Worm (Caenorhabditis elegans) whole organism, L4 larva: ENCODE data around the gene B0303.4.

Source experiments
- F10B5.3 ChIP-seq: sonication (generic microtip); optimal IDR thresholded peaks from 2 replicates; lab custom pipeline; 2016; ENCODE audit warnings: mild to moderate bottlenecking, missing genetic modification characterization, missing compliant biosample characterization
- F26F4.8 ChIP-seq: fragments of 200-800 bp; sonication (Bioruptor generic); conservative IDR thresholded peaks from 2 replicates; pipeline ENCODE4 v1.3.6; 2022; ENCODE audit warnings: missing genetic modification characterization, missing compliant biosample characterization
- F44E2.7 ChIP-seq: fragments of 200-800 bp; sonication (Bioruptor generic); IDR thresholded peaks from 2 replicates; pipeline ENCODE4 v2.1.2; 2022; ENCODE audit warnings: missing genetic modification characterization, missing compliant biosample characterization
- T20F7.1 ChIP-seq: fragments of 200-800 bp; sonication (Bioruptor generic); optimal IDR thresholded peaks from 2 replicates; lab custom pipeline; 2018; ENCODE audit warnings: mild to moderate bottlenecking, missing genetic modification characterization, missing compliant biosample characterization
- ZK337.2 ChIP-seq: fragments of 200-800 bp; sonication (Bioruptor generic); IDR thresholded peaks from 2 replicates; pipeline ENCODE4 v1.3.6; 2022; ENCODE audit warnings: missing genetic modification reagents, missing genetic modification characterization, missing compliant biosample characterization
- aha-1 ChIP-seq: fragments of 150-350 bp; peaks from one replicate; lab custom pipeline; 2014; ENCODE audit warnings: missing biosample characterization, missing genetic modification characterization
- aly-2 ChIP-seq: sonication (generic microtip); optimal IDR thresholded peaks from 2 replicates; lab custom pipeline; 2018; ENCODE audit warnings: missing biosample characterization, missing genetic modification characterization
- arid-1 ChIP-seq: fragments of 200-800 bp; sonication (Bioruptor generic); conservative IDR thresholded peaks from 2 replicates; pipeline ENCODE4 v1.3.6; 2022; ENCODE audit warnings: missing genetic modification reagents, missing genetic modification characterization, missing compliant biosample characterization
- attf-4 ChIP-seq: sonication (generic microtip); optimal IDR thresholded peaks from 3 replicates; lab custom pipeline; 2017; ENCODE audit warnings: missing biosample characterization, missing genetic modification characterization
- ceh-20 ChIP-seq: fragments of 200-800 bp; sonication (Bioruptor generic); IDR thresholded peaks from 2 replicates; pipeline ENCODE4 v1.3.6; 2022; ENCODE audit warnings: missing genetic modification reagents, missing genetic modification characterization, missing compliant biosample characterization
- ceh-62 ChIP-seq: sonication (generic microtip); optimal IDR thresholded peaks from 2 replicates; lab custom pipeline; 2017; ENCODE audit warnings: missing biosample characterization, missing genetic modification characterization
- ceh-82 ChIP-seq: sonication (generic microtip); optimal IDR thresholded peaks from 2 replicates; lab custom pipeline; 2017; ENCODE audit warnings: missing biosample characterization, missing genetic modification characterization
- ces-1 ChIP-seq: fragments of 150-350 bp; sonication (generic microtip); optimal IDR thresholded peaks from 4 replicates; lab custom pipeline; 2014; ENCODE audit warnings: missing biosample characterization, missing genetic modification reagents, missing genetic modification characterization
- cey-2 ChIP-seq: sonication (generic microtip); optimal IDR thresholded peaks from 3 replicates; lab custom pipeline; 2017; ENCODE audit warnings: missing genetic modification characterization, mild to moderate bottlenecking, missing compliant biosample characterization, antibody characterized with exemption, borderline replicate concordance; ENCODE audit not compliant: insufficient read depth
- daf-16 ChIP-seq, 3 experiments: sonication (generic microtip); optimal IDR thresholded peaks; 2 replicates each; lab custom pipeline; 2016 to 2017; ENCODE audit warnings: missing genetic modification characterization in 3 of 3, missing genetic modification reagents in 3 of 3, mild to moderate bottlenecking in 2 of 3, missing compliant biosample characterization in 2 of 3, missing biosample characterization in 1 of 3, moderate library complexity in 1 of 3
- daf-8 ChIP-seq: fragments of 200-800 bp; sonication (Bioruptor generic); IDR thresholded peaks from 2 replicates; pipeline ENCODE4 v1.3.6; 2022; ENCODE audit warnings: missing genetic modification characterization, missing compliant biosample characterization
- dmd-6 ChIP-seq: fragments of 200-800 bp; sonication (Bioruptor generic); IDR thresholded peaks from 2 replicates; pipeline ENCODE4 v1.3.6; 2022; ENCODE audit warnings: missing genetic modification reagents, missing genetic modification characterization, missing compliant biosample characterization
- dmd-8 ChIP-seq: fragments of 200-800 bp; sonication (Bioruptor generic); IDR thresholded peaks from 2 replicates; pipeline ENCODE4 v1.3.6; 2022; ENCODE audit warnings: missing genetic modification characterization, missing compliant biosample characterization
- dpl-1 ChIP-seq: fragments of 150-350 bp; optimal IDR thresholded peaks from 2 replicates; lab custom pipeline; 2014; ENCODE audit warnings: missing biosample characterization, missing genetic modification reagents, missing genetic modification characterization
- dve-1 ChIP-seq: sonication (generic microtip); optimal IDR thresholded peaks from 2 replicates; lab custom pipeline; 2017; ENCODE audit warnings: antibody characterized with exemption, mild to moderate bottlenecking, missing genetic modification characterization, missing compliant biosample characterization; ENCODE audit not compliant: insufficient read depth
- egl-43 ChIP-seq: fragments of 200-800 bp; sonication (Bioruptor generic); IDR thresholded peaks from 2 replicates; pipeline ENCODE4 v1.3.6; 2022; ENCODE audit warnings: missing genetic modification reagents, missing genetic modification characterization, missing compliant biosample characterization
- fos-1 ChIP-seq: fragments of 150-350 bp; optimal IDR thresholded peaks from 2 replicates; lab custom pipeline; 2014; ENCODE audit warnings: missing biosample characterization, missing genetic modification characterization
- gei-8 ChIP-seq: fragments of 200-800 bp; sonication (Bioruptor generic); optimal IDR thresholded peaks from 2 replicates; lab custom pipeline; 2018; ENCODE audit warnings: mild to moderate bottlenecking, missing genetic modification characterization, missing compliant biosample characterization
- hif-1 ChIP-seq, 2 experiments: sonication (generic microtip); optimal IDR thresholded peaks; 2 replicates each; lab custom pipeline; 2016 to 2017; ENCODE audit warnings: missing compliant biosample characterization in 2 of 2, missing genetic modification characterization in 2 of 2, missing genetic modification reagents in 2 of 2, missing genotype in 2 of 2, mild to moderate bottlenecking in 1 of 2
- hlh-11 ChIP-seq: fragments of 200-800 bp; sonication (Bioruptor generic); optimal IDR thresholded peaks from 2 replicates; lab custom pipeline; 2018; ENCODE audit warnings: mild to moderate bottlenecking, missing genetic modification characterization, missing compliant biosample characterization
- lin-13 ChIP-seq: fragments of 150-350 bp; optimal IDR thresholded peaks from 2 replicates; lab custom pipeline; 2014; ENCODE audit warnings: missing biosample characterization, missing genetic modification reagents, missing genetic modification characterization
- lin-29 ChIP-seq: fragments of 200-800 bp; sonication (Bioruptor generic); IDR thresholded peaks from 2 replicates; pipeline ENCODE4 v1.3.6; 2022; ENCODE audit warnings: missing genetic modification reagents, missing genetic modification characterization, missing compliant biosample characterization
- lin-39 ChIP-seq: fragments of 150-350 bp; optimal IDR thresholded peaks from 2 replicates; lab custom pipeline; 2014; ENCODE audit warnings: missing biosample characterization, missing genetic modification reagents, missing genetic modification characterization
- lsy-2 ChIP-seq, 2 experiments: fragments of 150-350 bp in 1 of 2; sonication (generic microtip) in 1 of 2; optimal IDR thresholded peaks; 2 replicates each; lab custom pipeline; 2014 to 2017; ENCODE audit warnings: missing biosample characterization in 2 of 2, missing genetic modification characterization in 2 of 2
- madf-9 ChIP-seq: fragments of 200-800 bp; sonication (Bioruptor generic); conservative IDR thresholded peaks from 2 replicates; pipeline ENCODE4 v1.3.6; 2022; ENCODE audit warnings: missing genetic modification reagents, missing genetic modification characterization, missing compliant biosample characterization
- mdt-29 ChIP-seq: fragments of 200-800 bp; sonication (Bioruptor generic); IDR thresholded peaks from 2 replicates; pipeline ENCODE4 v1.3.6; 2022; ENCODE audit warnings: missing genetic modification reagents, missing genetic modification characterization, missing compliant biosample characterization
- mes-2 ChIP-seq: sonication (generic microtip); optimal IDR thresholded peaks from 2 replicates; lab custom pipeline; 2016; ENCODE audit warnings: missing genotype, mild to moderate bottlenecking, missing genetic modification characterization, missing compliant biosample characterization; ENCODE audit not compliant: poor library complexity, severe bottlenecking
- mxl-2 ChIP-seq: fragments of 200-800 bp; sonication (Bioruptor generic); conservative IDR thresholded peaks from 2 replicates; pipeline ENCODE4 v1.3.6; 2022; ENCODE audit warnings: missing genetic modification reagents, missing genetic modification characterization, missing compliant biosample characterization
- mxl-3 ChIP-seq: fragments of 200-800 bp; sonication (Bioruptor generic); optimal IDR thresholded peaks from 2 replicates; lab custom pipeline; 2018; ENCODE audit warnings: mild to moderate bottlenecking, missing genetic modification characterization, missing compliant biosample characterization
- nhr-11 ChIP-seq: fragments of 150-350 bp; optimal IDR thresholded peaks from 2 replicates; lab custom pipeline; 2014; ENCODE audit warnings: missing biosample characterization, missing genetic modification characterization
- nhr-237 ChIP-seq: sonication (generic microtip); optimal IDR thresholded peaks from 2 replicates; lab custom pipeline; 2017; ENCODE audit warnings: missing biosample characterization, missing genetic modification characterization
- nhr-48 ChIP-seq: sonication (generic microtip); optimal IDR thresholded peaks from 2 replicates; lab custom pipeline; 2016; ENCODE audit warnings: mild to moderate bottlenecking, missing genetic modification characterization, missing compliant biosample characterization
- nhr-77 ChIP-seq: fragments of 150-350 bp; optimal IDR thresholded peaks from 2 replicates; lab custom pipeline; 2014; ENCODE audit warnings: missing biosample characterization, missing genetic modification characterization
- php-3 ChIP-seq: fragments of 200-800 bp; sonication (Bioruptor generic); IDR thresholded peaks from 2 replicates; pipeline ENCODE4 v1.3.6; 2022; ENCODE audit warnings: missing genetic modification reagents, missing genetic modification characterization, missing compliant biosample characterization
- rbr-2 ChIP-seq: sonication (generic microtip); optimal IDR thresholded peaks from 2 replicates; lab custom pipeline; 2016; ENCODE audit warnings: missing genotype, missing genetic modification characterization, missing compliant biosample characterization
- set-16 ChIP-seq: fragments of 200-800 bp; sonication (Bioruptor generic); IDR thresholded peaks from 2 replicates; pipeline ENCODE4 v1.3.6; 2022; ENCODE audit warnings: missing genetic modification reagents, missing genetic modification characterization, missing compliant biosample characterization
- snpc-1.2 ChIP-seq: fragments of 200-800 bp; sonication (Bioruptor generic); IDR thresholded peaks from 2 replicates; pipeline ENCODE4 v1.3.6; 2022; ENCODE audit warnings: missing genetic modification reagents, missing genetic modification characterization, missing compliant biosample characterization
- snpc-4 ChIP-seq: fragments of 150-350 bp; optimal IDR thresholded peaks from 2 replicates; lab custom pipeline; 2014; ENCODE audit warnings: missing biosample characterization, missing genetic modification characterization
- spr-1 ChIP-seq: sonication (generic microtip); optimal IDR thresholded peaks from 2 replicates; lab custom pipeline; 2016; ENCODE audit warnings: mild to moderate bottlenecking, missing genetic modification characterization, missing compliant biosample characterization
- spr-3 ChIP-seq: fragments of 200-800 bp; sonication (Bioruptor generic); optimal IDR thresholded peaks from 2 replicates; lab custom pipeline; 2018; ENCODE audit warnings: mild to moderate bottlenecking, missing genetic modification characterization, missing compliant biosample characterization
- tag-97 ChIP-seq: fragments of 200-800 bp; sonication (Bioruptor generic); IDR thresholded peaks from 2 replicates; pipeline ENCODE4 v1.3.6; 2022; ENCODE audit warnings: missing genetic modification characterization, missing compliant biosample characterization
- unc-39 ChIP-seq: sonication (generic microtip); optimal IDR thresholded peaks from 2 replicates; lab custom pipeline; 2017; ENCODE audit warnings: missing biosample characterization, missing genetic modification characterization
- unc-62 ChIP-seq, 3 experiments: fragments of 150-350 bp in 1 of 3; sonication (generic microtip); optimal IDR thresholded peaks in 2 of 3; peaks in 1 of 3; 1 replicate in 1 of 3; 2 replicates in 2 of 3; lab custom pipeline; 2014 to 2017; ENCODE audit warnings: missing biosample characterization in 3 of 3, missing genetic modification characterization in 3 of 3, missing genetic modification reagents in 3 of 3, missing genotype in 1 of 3
- vab-7 ChIP-seq: fragments of 200-800 bp; sonication (Bioruptor generic); IDR thresholded peaks from 2 replicates; pipeline ENCODE4 v1.3.6; 2022; ENCODE audit warnings: missing genetic modification reagents, missing genetic modification characterization, missing compliant biosample characterization
- zfp-2 ChIP-seq: sonication (generic microtip); optimal IDR thresholded peaks from 2 replicates; lab custom pipeline; 2016; ENCODE audit warnings: mild to moderate bottlenecking, missing genetic modification characterization, missing compliant biosample characterization

Gene B0303.4

ce11 chrIII:8678371-8678770, 11.3 kb upstream of the B0303.4 start (continued):
- TF ChIP-seq mes-2 (tag; lab: Kevin White, UChicago) (peak; percentile 82), ceh-20 (GFP tag; lab: Robert Waterston, UW) (peak; percentile 85), hlh-11 (tag; lab: Kevin White, UChicago) (peak; percentile 46), ces-1 (GFP tag; lab: Kevin White, UChicago) (no peak), unc-39 (no peak), egl-43 (GFP tag; lab: Robert Waterston, UW) (peak; percentile 97), F44E2.7 (GFP tag; lab: Robert Waterston, UW) (peak; percentile 74; the same call in 1 of the 2 replicates), zfp-2 (tag; lab: Kevin White, UChicago) (peak; percentile 24), fos-1 (tag; lab: Kevin White, UChicago) (no peak), madf-9 (peak; percentile 91), mdt-29 (GFP tag; lab: Robert Waterston, UW) (peak; percentile 57; the same call in 1 of the 2 replicates), F26F4.8 (GFP tag; lab: Robert Waterston, UW) (peak; percentile 94), dmd-8 (GFP tag; lab: Robert Waterston, UW) (peak; percentile 95), tag-97 (GFP tag; lab: Robert Waterston, UW) (no peak), arid-1 (GFP tag; lab: Robert Waterston, UW) (peak; percentile 90), mxl-2 (GFP tag; lab: Robert Waterston, UW) (peak; percentile 79), snpc-1.2 (GFP tag; lab: Robert Waterston, UW) (peak; percentile 80), hif-1 (tag; optimal IDR thresholded peaks at IDR 0.05; lab: Kevin White, UChicago) (peak in 1 of 2 experiments; percentile 69), cey-2 (tag; lab: Kevin White, UChicago) (no peak), vab-7 (GFP tag; lab: Robert Waterston, UW) (peak; percentile 90), dve-1 (tag; lab: Kevin White, UChicago) (peak; percentile 58), snpc-4 (tag; lab: Kevin White, UChicago) (no peak), gei-8 (GFP tag; lab: Kevin White, UChicago) (peak; percentile 71), lsy-2 (tag; optimal IDR thresholded peaks at IDR 0.05; lab: Kevin White, UChicago) (peak; percentile 36 to 68), attf-4 (tag; lab: Kevin White, UChicago) (no peak), daf-16 (GFP tag; optimal IDR thresholded peaks at IDR 0.05; lab: Kevin White, UChicago) (peak; percentile 51 to 90), daf-16 (tag; optimal IDR thresholded peaks at IDR 0.05; lab: Kevin White, UChicago) (peak; percentile 53), set-16 (peak; percentile 29; the same call in 1 of the 2 replicates), ZK337.2 (GFP tag; lab: Robert Waterston, UW) (peak; percentile 78), php-3 (GFP tag; lab: Robert Waterston, UW) (peak; percentile 72), mxl-3 (GFP tag; lab: Kevin White, UChicago) (peak; percentile 62), aha-1 (tag; lab: Kevin White, UChicago) (peak; percentile 84), rbr-2 (peak; percentile 72), dmd-6 (GFP tag; lab: Robert Waterston, UW) (peak; percentile 47), nhr-237 (no peak), unc-62 (GFP tag; optimal IDR thresholded peaks at IDR 0.05 in 1 of 2; lab: Kevin White, UChicago) (peak in 1 of 2 experiments; percentile 93), unc-62 (tag; optimal IDR thresholded peaks at IDR 0.05; lab: Kevin White, UChicago) (no peak), spr-3 (GFP tag; lab: Kevin White, UChicago) (peak; percentile 54), lin-39 (tag; lab: Kevin White, UChicago) (no peak), nhr-77 (tag; lab: Kevin White, UChicago) (no peak), nhr-48 (tag; lab: Kevin White, UChicago) (peak; percentile 58), daf-8 (GFP tag; lab: Robert Waterston, UW) (no peak), dpl-1 (peak; percentile 53), nhr-11 (tag; lab: Kevin White, UChicago) (peak; percentile 39), lin-13 (GFP tag; lab: Kevin White, UChicago) (peak; percentile 72), ceh-62 (tag; lab: Kevin White, UChicago) (no peak), ceh-82 (no peak), T20F7.1 (GFP tag; lab: Kevin White, UChicago) (peak; percentile 73), aly-2 (tag; lab: Kevin White, UChicago) (peak; percentile 61), lin-29 (GFP tag; lab: Robert Waterston, UW) (peak; percentile 65; the same call in 1 of the 2 replicates), spr-1 (tag; lab: Kevin White, UChicago) (peak; percentile 43), F10B5.3 (tag; lab: Kevin White, UChicago) (peak; percentile 3)
